Fruit fly (Drosophila melanogaster) whole organism, pupa: ENCODE measurements around the gene CG14395.

Experiments
- CG15710 ChIP-seq: fragments of 200-800 bp; sonication (Bioruptor generic); optimal IDR thresholded peaks from 2 replicates; lab custom pipeline; 2018; ENCODE audit warnings: missing biosample characterization, mild to moderate bottlenecking, missing genetic modification characterization, moderate library complexity
- CG32121 ChIP-seq: fragments of 200-800 bp; sonication (Bioruptor generic); IDR thresholded peaks from 2 replicates; pipeline ENCODE4 v1.3.6; 2022; ENCODE audit warnings: missing biosample characterization, missing genetic modification characterization
- CG8159 ChIP-seq: fragments of 200-800 bp; sonication (Bioruptor generic); optimal IDR thresholded peaks from 3 replicates; lab custom pipeline; 2018; ENCODE audit warnings: missing biosample characterization, mild to moderate bottlenecking, missing genetic modification characterization, moderate library complexity
- CG8301 ChIP-seq: fragments of 200-800 bp; sonication (Bioruptor generic); optimal IDR thresholded peaks from 2 replicates; lab custom pipeline; 2018; ENCODE audit warnings: missing biosample characterization, mild to moderate bottlenecking, missing genetic modification characterization
- CG9948 ChIP-seq: fragments of 200-800 bp; sonication (Bioruptor generic); optimal IDR thresholded peaks from 2 replicates; lab custom pipeline; 2018; ENCODE audit warnings: missing biosample characterization, mild to moderate bottlenecking, missing genetic modification characterization, moderate library complexity
- EcR ChIP-seq: fragments of 200-800 bp; sonication (Bioruptor generic); optimal IDR thresholded peaks from 3 replicates; lab custom pipeline; 2019; ENCODE audit warnings: missing biosample characterization, missing genetic modification characterization, mild to moderate bottlenecking, moderate library complexity, missing genetic modification reagents
- Pif1A ChIP-seq: fragments of 200-800 bp; sonication (Bioruptor generic); optimal IDR thresholded peaks from 3 replicates; lab custom pipeline; 2016; ENCODE audit warnings: missing biosample characterization, missing genetic modification characterization
- Snoo ChIP-seq: fragments of 200-800 bp; sonication (Bioruptor generic); optimal IDR thresholded peaks from 3 replicates; lab custom pipeline; 2017; ENCODE audit warnings: missing biosample characterization, mild to moderate bottlenecking, missing genetic modification characterization, inconsistent platforms

dm6 chr3R:12656946-12657566 lies 5.6 kb upstream of the CG14395 start:
- TF ChIP-seq Pif1A (GFP tag; lab: Kevin White, UChicago) (no peak), CG9948 (tag; lab: Kevin White, UChicago) (no peak), CG8301 (tag; lab: Kevin White, UChicago) (no peak), Snoo (tag; lab: Kevin White, UChicago) (no peak), EcR (GFP tag; lab: Kevin White, UChicago) (no peak), CG8159 (no peak), CG32121 (GFP tag; lab: Robert Waterston, UW) (no peak), CG15710 (tag; lab: Kevin White, UChicago) (no peak)
